Worm (Caenorhabditis elegans): ENCODE results near the gene acr-14.
A peak's percentile ranks its signal among the peaks of the same experiment; 100 is the strongest.

acr-14 gene

DNA sequence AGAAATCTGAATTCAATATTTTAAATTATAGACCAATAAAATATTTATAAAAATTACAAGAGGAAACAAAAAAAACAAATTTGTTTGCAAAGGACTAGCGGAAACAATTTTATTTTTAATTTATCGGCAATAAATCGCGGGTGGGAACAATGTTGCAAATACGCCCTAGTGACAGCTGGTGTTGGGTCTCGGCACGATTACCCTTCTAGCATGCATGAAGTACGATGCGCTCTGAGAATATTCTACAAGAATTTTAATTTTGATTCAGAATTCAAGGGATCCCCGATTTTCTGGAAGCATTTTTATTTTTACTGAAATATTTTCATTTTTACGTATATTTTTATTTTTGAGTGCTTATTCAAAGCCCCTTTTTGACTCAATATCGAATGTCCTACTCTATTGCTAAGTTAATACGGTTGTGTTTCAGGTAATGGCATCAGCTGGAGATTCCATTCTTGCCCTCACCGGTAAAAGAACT is 8.1 kb upstream of the acr-14 start, which contains the start of the genes mig-5 and cct-1 (continued):
- peak; percentile 92 to 94 for TF ChIP-seq lin-35 (GFP tag; optimal IDR thresholded peaks at IDR 0.05)
- peak; percentile 98 for TF ChIP-seq lin-14 (GFP tag; optimal IDR thresholded peaks at IDR 0.05)
- peak; percentile 90 for TF ChIP-seq nhr-77 (tag; optimal IDR thresholded peaks at IDR 0.05)
- peak; percentile 97 for TF ChIP-seq irx-1 (tag; optimal IDR thresholded peaks at IDR 0.05)
- peak; percentile 81 for TF ChIP-seq efl-3 (GFP tag; optimal IDR thresholded peaks at IDR 0.05)
- TF ChIP-seq pag-3 (tag; optimal IDR thresholded peaks at IDR 0.05; ENCODE audit: borderline replicate concordance, insufficient read depth), result peak; percentile 53
- peak; percentile 94 for TF ChIP-seq mab-9 (GFP tag; IDR thresholded peaks at IDR 0.05)
- peak; percentile 85 for TF ChIP-seq mef-2 (tag; optimal IDR thresholded peaks at IDR 0.05)
- peak; percentile 100 for TF ChIP-seq C04F5.9 (tag; optimal IDR thresholded peaks at IDR 0.05)
- TF ChIP-seq unc-86 (tag; optimal IDR thresholded peaks at IDR 0.05), result peak; percentile 98
- TF ChIP-seq lir-3 (tag; optimal IDR thresholded peaks at IDR 0.05; ENCODE audit: poor library complexity), result peak; percentile 95
- peak; percentile 75 for TF ChIP-seq F16B12.6 (tag; optimal IDR thresholded peaks at IDR 0.05)
- TF ChIP-seq ama-1 (optimal IDR thresholded peaks at IDR 0.05), result peak; percentile 89
- peak; percentile 98 for TF ChIP-seq nhr-90 (tag; optimal IDR thresholded peaks at IDR 0.05; ENCODE audit: poor library complexity)
- TF ChIP-seq vab-15 (tag; optimal IDR thresholded peaks at IDR 0.05), result peak; percentile 94
- TF ChIP-seq ceh-63 (GFP tag; optimal IDR thresholded peaks at IDR 0.05), result peak; percentile 90
- TF ChIP-seq C16A3.4 (tag; optimal IDR thresholded peaks at IDR 0.05), result peak; percentile 98
- TF ChIP-seq nhr-11 (tag; optimal IDR thresholded peaks at IDR 0.05), result peak; percentile 98
- TF ChIP-seq tbx-2 (tag; optimal IDR thresholded peaks at IDR 0.05), result peak; percentile 98
- TF ChIP-seq lsy-2 (tag; optimal IDR thresholded peaks at IDR 0.05), result peak; percentile 100
- TF ChIP-seq dpl-1 (GFP tag; optimal IDR thresholded peaks at IDR 0.05), result peak; percentile 87 to 93 (median 89)
- peak; percentile 90 for TF ChIP-seq elt-2 (tag; optimal IDR thresholded peaks at IDR 0.05)
- peak; percentile 34 for TF ChIP-seq nhr-76 (tag; optimal IDR thresholded peaks at IDR 0.05)
- TF ChIP-seq nhr-12 (tag; optimal IDR thresholded peaks at IDR 0.05), result peak; percentile 49
- peak; percentile 45 for TF ChIP-seq unc-62 (GFP tag; optimal IDR thresholded peaks at IDR 0.05)
- peak; percentile 98 for TF ChIP-seq aly-2 (tag; optimal IDR thresholded peaks at IDR 0.05)
- peak; percentile 59; the same call in 1 of the 2 replicates for TF ChIP-seq unc-98 (GFP tag; IDR thresholded peaks at IDR 0.05)
- peak; percentile 96 for TF ChIP-seq ceh-88 (GFP tag; IDR thresholded peaks at IDR 0.05)
- peak; percentile 95 for TF ChIP-seq hpl-2 (GFP tag; optimal IDR thresholded peaks at IDR 0.05)
- TF ChIP-seq zag-1 (tag; optimal IDR thresholded peaks at IDR 0.05), result peak; percentile 87
- TF ChIP-seq ceh-8 (GFP tag; optimal IDR thresholded peaks at IDR 0.05), result peak; percentile 97
- TF ChIP-seq snpc-4 (tag; optimal IDR thresholded peaks at IDR 0.05), result peak; percentile 91

DNA sequence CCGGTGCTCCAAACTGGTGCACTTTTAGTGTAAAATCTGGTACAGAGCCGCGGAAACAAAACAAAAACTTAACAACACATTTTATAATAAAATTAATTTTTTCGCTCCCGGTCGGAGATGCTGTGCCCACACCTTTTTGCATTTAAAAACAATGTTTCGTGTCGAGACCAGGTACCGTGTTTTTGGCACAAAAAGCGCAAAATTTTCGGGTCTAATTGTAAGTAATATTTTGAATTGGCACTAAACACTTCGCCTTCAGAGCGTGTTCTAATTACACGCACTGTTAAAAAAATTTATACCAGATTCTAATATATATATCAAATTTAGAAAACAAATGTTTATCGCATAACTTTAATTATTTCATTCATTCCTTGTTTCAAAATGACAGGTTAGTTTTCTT is 4.4 kb upstream of the acr-14 start, which contains the start of gene dylt-3:
dylt-3 (plus strand) TSS at position 301 of the 400 bp plus-strand sequence.
- TF ChIP-seq pag-3 (tag; optimal IDR thresholded peaks at IDR 0.05; ENCODE audit: borderline replicate concordance, insufficient read depth) (no peak), ces-1 (GFP tag; optimal IDR thresholded peaks at IDR 0.05) (no peak), sptf-1 (tag; optimal IDR thresholded peaks at IDR 0.05) (no peak), unc-86 (tag; optimal IDR thresholded peaks at IDR 0.05) (no peak), nhr-20 (tag; optimal IDR thresholded peaks at IDR 0.05) (no peak), aha-1 (tag; optimal IDR thresholded peaks at IDR 0.05) (no peak), skn-1 (tag; optimal IDR thresholded peaks at IDR 0.05) (no peak), mdl-1 (tag; optimal IDR thresholded peaks at IDR 0.05) (no peak), F16B12.6 (tag; optimal IDR thresholded peaks at IDR 0.05) (no peak)

DNA sequence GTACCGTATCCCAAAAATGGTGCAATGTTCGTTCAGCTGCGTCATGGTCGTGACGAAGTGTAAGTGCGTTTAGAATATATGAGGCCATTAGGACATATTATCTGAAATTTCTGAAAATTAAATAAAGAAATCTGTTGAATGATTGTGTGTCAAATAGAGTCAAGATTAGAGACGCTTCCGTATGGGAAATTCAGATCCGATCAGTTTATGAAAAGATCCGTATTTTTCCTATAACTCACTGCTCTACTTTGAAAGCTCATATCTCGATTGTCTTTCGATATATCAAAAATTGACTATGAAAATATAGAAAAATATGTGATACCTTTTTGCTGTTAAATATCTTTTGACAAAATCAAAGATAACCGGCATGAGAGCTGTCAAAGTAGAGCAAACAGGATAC is 3.3 kb upstream of the acr-14 start, which contains the start of gene T05C12.4:
T05C12.4 (minus strand) TSS at position 101 of the 400 bp plus-strand sequence.
- TF ChIP-seq egl-27 (tag; optimal IDR thresholded peaks at IDR 0.05) (no peak), C34B4.2 (tag; optimal IDR thresholded peaks at IDR 0.05) (no peak), blmp-1 (tag; optimal IDR thresholded peaks at IDR 0.05) (no peak)
